Worm (Caenorhabditis elegans): ENCODE data around the gene mlt-8.
A peak's percentile ranks its signal among the peaks of the same experiment; 100 is the strongest.

mlt-8 gene

ce11 chrII:555371-555770 is 16.5 kb downstream of the mlt-8 start:
- no peak for TF ChIP-seq npax-4 (tag; optimal IDR thresholded peaks at IDR 0.05)
- TF ChIP-seq ceh-48 (tag; optimal IDR thresholded peaks at IDR 0.05), result peak; percentile 22
- no peak for TF ChIP-seq rnt-1 (tag; optimal IDR thresholded peaks at IDR 0.05)
- peak; percentile 9 for TF ChIP-seq unc-55 (GFP tag; optimal IDR thresholded peaks at IDR 0.05)
- no peak for TF ChIP-seq fax-1 (tag; optimal IDR thresholded peaks at IDR 0.05)

ce11 chrII:551245-551904 is 20.5 kb downstream of the mlt-8 start, which contains the start of gene lips-7:
Gene lips-7 (plus strand): TSS chrII:551854.
- TF ChIP-seq unc-55 (GFP tag; optimal IDR thresholded peaks at IDR 0.05), result no peak
- TF ChIP-seq hlh-6 (tag; optimal IDR thresholded peaks at IDR 0.05), result peak; percentile 49
- peak; percentile 11 for TF ChIP-seq C08G9.2 (tag; optimal IDR thresholded peaks at IDR 0.05)
- peak; percentile 10 for TF ChIP-seq C38D4.7 (GFP tag; optimal IDR thresholded peaks at IDR 0.05)

- TF ChIP-seq ahr-1 (tag; optimal IDR thresholded peaks at IDR 0.05) (no peak), ceh-9 (tag; optimal IDR thresholded peaks at IDR 0.05) (no peak), lin-11 (tag; optimal IDR thresholded peaks at IDR 0.05) (no peak), unc-3 (GFP tag; conservative IDR thresholded peaks at IDR 0.05) (no peak), unc-3 (tag; optimal IDR thresholded peaks at IDR 0.05) (no peak), ceh-30 (tag; optimal IDR thresholded peaks at IDR 0.05) (no peak), dve-1 (tag; optimal IDR thresholded peaks at IDR 0.05) (no peak), tbx-2 (tag; optimal IDR thresholded peaks at IDR 0.05) (no peak), ceh-34 (tag; optimal IDR thresholded peaks at IDR 0.05) (no peak), sox-4 (tag; optimal IDR thresholded peaks at IDR 0.05) (no peak), tbx-7 (tag; optimal IDR thresholded peaks at IDR 0.05) (no peak), ceh-22 (tag; optimal IDR thresholded peaks at IDR 0.05) (no peak), elt-2 (tag; optimal IDR thresholded peaks at IDR 0.05) (no peak), fax-1 (tag; optimal IDR thresholded peaks at IDR 0.05) (no peak), gmeb-2 (tag; optimal IDR thresholded peaks at IDR 0.05) (no peak)
These were observed 22.4 kb downstream of the mlt-8 start for ce11 chrII:549501-549900.

ce11 chrII:546405-546804 is 25.5 kb downstream of the mlt-8 start, which contains the start of gene mlt-10:
Gene mlt-10 (plus strand): TSS chrII:546705.
- TF ChIP-seq hlh-13 (GFP tag; optimal IDR thresholded peaks at IDR 0.05), result no peak
- no peak for TF ChIP-seq fax-1 (tag; optimal IDR thresholded peaks at IDR 0.05)
- TF ChIP-seq ceh-6 (GFP tag; optimal IDR thresholded peaks at IDR 0.05), result no peak
- no peak for TF ChIP-seq nhr-232 (tag; optimal IDR thresholded peaks at IDR 0.05)
- TF ChIP-seq elt-2 (tag; optimal IDR thresholded peaks at IDR 0.05), result no peak
- TF ChIP-seq ets-4 (tag; optimal IDR thresholded peaks at IDR 0.05), result no peak

- TF ChIP-seq tbx-2 (tag; optimal IDR thresholded peaks at IDR 0.05), result no peak
- no peak for TF ChIP-seq unc-86 (tag; optimal IDR thresholded peaks at IDR 0.05)
- TF ChIP-seq npax-4 (tag; optimal IDR thresholded peaks at IDR 0.05), result no peak
- no peak for TF ChIP-seq ets-4 (tag; optimal IDR thresholded peaks at IDR 0.05)
- TF ChIP-seq dmd-4 (tag; optimal IDR thresholded peaks at IDR 0.05; ENCODE audit: borderline replicate concordance), result no peak
- no peak for TF ChIP-seq fkh-6 (tag; optimal IDR thresholded peaks at IDR 0.05)
- TF ChIP-seq nhr-11 (tag; optimal IDR thresholded peaks at IDR 0.05), result no peak
- no peak for TF ChIP-seq elt-2 (tag; optimal IDR thresholded peaks at IDR 0.05)
- TF ChIP-seq Y22D7AL.16 (tag; optimal IDR thresholded peaks at IDR 0.05), result no peak
- TF ChIP-seq mec-3 (tag; optimal IDR thresholded peaks at IDR 0.05; ENCODE audit: borderline replicate concordance), result no peak
- no peak for TF ChIP-seq ceh-18 (tag; optimal IDR thresholded peaks at IDR 0.05)
- TF ChIP-seq K09A11.1 (tag; optimal IDR thresholded peaks at IDR 0.05; ENCODE audit: insufficient read depth), result no peak
- no peak for TF ChIP-seq ceh-6 (GFP tag; optimal IDR thresholded peaks at IDR 0.05)
- no peak for TF ChIP-seq pha-4 (tag; optimal IDR thresholded peaks at IDR 0.05)
- TF ChIP-seq C08G9.2 (tag; optimal IDR thresholded peaks at IDR 0.05), result no peak
- TF ChIP-seq ceh-30 (tag; optimal IDR thresholded peaks at IDR 0.05), result no peak
These were observed 29.5 kb downstream of the mlt-8 start for ce11 chrII:542416-542815.

Data from whole organism, late embryonic.